Fruit fly (Drosophila melanogaster) whole organism, prepupa: Measurements from ENCODE around the gene CG18473.
A peak's percentile ranks its signal among the peaks of the same experiment; 100 is the strongest.

Experiments used
- Blimp-1 ChIP-seq: fragments of 200-800 bp; sonication (Bioruptor generic); optimal IDR thresholded peaks from 3 replicates; lab custom pipeline; 2017; ENCODE audit warnings: missing biosample characterization, missing genetic modification characterization, mild to moderate bottlenecking, moderate library complexity, missing genetic modification reagents
- CG10669 ChIP-seq: fragments of 200-800 bp; sonication (Bioruptor generic); optimal IDR thresholded peaks from 3 replicates; lab custom pipeline; 2018; ENCODE audit warnings: missing biosample characterization, mild to moderate bottlenecking, missing genetic modification characterization, moderate library complexity
- CG32006 ChIP-seq: fragments of 200-800 bp; sonication (Bioruptor generic); optimal IDR thresholded peaks from 3 replicates; lab custom pipeline; 2017; ENCODE audit warnings: missing biosample characterization, mild to moderate bottlenecking, missing genetic modification characterization
- CG34406 ChIP-seq: fragments of 200-800 bp; sonication (Bioruptor generic); optimal IDR thresholded peaks from 3 replicates; lab custom pipeline; 2016; ENCODE audit warnings: missing biosample characterization, missing genetic modification characterization
- CG6792 ChIP-seq: fragments of 200-800 bp; sonication (Bioruptor generic); optimal IDR thresholded peaks from 3 replicates; lab custom pipeline; 2016; ENCODE audit warnings: missing biosample characterization, missing genetic modification characterization
- Eip75B ChIP-seq: fragments of 200-800 bp; sonication (Bioruptor generic); optimal IDR thresholded peaks from 3 replicates; lab custom pipeline; 2016; ENCODE audit warnings: missing biosample characterization, missing genetic modification characterization
- Lpt ChIP-seq: fragments of 200-800 bp; sonication (Bioruptor generic); optimal IDR thresholded peaks from 3 replicates; lab custom pipeline; 2016; ENCODE audit warnings: missing biosample characterization, missing genetic modification characterization
- acj6 ChIP-seq: fragments of 200-800 bp; sonication (Bioruptor generic); optimal IDR thresholded peaks from 3 replicates; lab custom pipeline; 2016; ENCODE audit warnings: missing biosample characterization, missing genetic modification characterization
- dac ChIP-seq: fragments of 200-800 bp; sonication (Bioruptor generic); optimal IDR thresholded peaks from 2 replicates; lab custom pipeline; 2017; ENCODE audit warnings: missing biosample characterization, mild to moderate bottlenecking, missing genetic modification characterization
- esn ChIP-seq: fragments of 200-800 bp; sonication (Bioruptor generic); optimal IDR thresholded peaks from 2 replicates; lab custom pipeline; 2016; ENCODE audit warnings: missing biosample characterization, mild to moderate bottlenecking, missing genetic modification characterization, moderate library complexity
- svp ChIP-seq: fragments of 200-800 bp; sonication (Bioruptor generic); peaks from one replicate; lab custom pipeline; 2016; ENCODE audit warnings: missing biosample characterization, missing genetic modification characterization
- topi ChIP-seq: fragments of 200-800 bp; sonication (Bioruptor generic); optimal IDR thresholded peaks from 3 replicates; lab custom pipeline; 2016; ENCODE audit warnings: missing biosample characterization, missing genetic modification characterization

DNA sequence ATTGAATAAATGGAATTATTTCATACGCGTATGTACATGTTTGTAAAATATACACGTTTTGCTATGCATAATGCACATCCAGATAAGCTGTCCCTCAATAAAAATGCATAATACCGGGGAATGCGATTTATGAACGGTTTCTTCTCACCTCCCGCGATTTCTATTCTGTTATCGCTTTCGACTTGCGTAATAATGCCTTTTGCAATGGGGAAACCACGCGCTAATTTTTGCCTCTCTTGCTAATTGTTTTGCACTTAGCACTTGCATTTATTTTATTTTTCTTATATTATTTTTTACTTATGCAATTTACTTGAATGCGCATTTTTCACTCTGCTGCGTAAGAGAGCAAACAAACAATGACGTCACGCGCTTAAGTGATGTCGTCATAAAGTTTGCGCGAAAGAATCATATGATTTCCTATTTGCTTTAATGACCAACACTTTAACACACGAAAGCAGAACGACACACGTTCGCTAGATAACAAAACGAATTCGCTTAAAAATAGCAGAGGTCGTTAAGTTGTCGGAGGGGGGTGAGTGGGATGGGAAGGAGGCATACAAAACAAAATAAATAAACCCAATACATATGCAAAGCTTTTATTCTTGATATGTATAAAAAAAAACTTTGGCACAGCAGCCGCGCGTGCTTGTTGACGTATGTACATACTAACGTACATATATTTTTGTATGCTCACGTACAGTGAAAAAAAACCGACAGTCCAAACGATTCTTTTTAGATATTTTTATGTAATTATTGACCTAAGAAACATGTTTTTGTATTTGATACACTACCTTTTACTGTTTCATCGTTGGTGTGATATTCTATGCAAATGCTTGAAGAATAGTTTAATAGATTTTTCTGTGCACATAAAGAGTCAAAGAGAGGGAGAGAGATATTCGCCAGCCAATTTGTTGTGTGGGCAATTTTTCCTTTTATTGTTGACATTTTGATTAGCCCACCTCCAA, 11.4 kb upstream of the CG18473 start:
- TF ChIP-seq topi (GFP tag; lab: Kevin White, UChicago) (peak; percentile 57), Eip75B (GFP tag; lab: Kevin White, UChicago) (peak; percentile 31), CG6792 (GFP tag; lab: Kevin White, UChicago) (peak; percentile 4), CG10669 (GFP tag; lab: Kevin White, UChicago) (peak; percentile 65), esn (peak; percentile 52), dac (peak; percentile 28), CG34406 (peak; percentile 51), svp (GFP tag; lab: Kevin White, UChicago) (peak; percentile 72), acj6 (GFP tag; lab: Kevin White, UChicago) (peak; percentile 73), CG32006 (GFP tag; lab: Kevin White, UChicago) (peak; percentile 88), Blimp-1 (GFP tag; lab: Kevin White, UChicago) (no peak), Lpt (GFP tag; lab: Kevin White, UChicago) (peak; percentile 67)
